Worm (Caenorhabditis elegans): ENCODE results near the gene cutl-3.

ce11 chrX:14999101-14999500 lies at the start of gene cutl-3:
- TF ChIP-seq ztf-11 (tag; optimal IDR thresholded peaks at IDR 0.05) (no peak), unc-62 (GFP tag; optimal IDR thresholded peaks at IDR 0.05) (no peak), snpc-4 (tag; optimal IDR thresholded peaks at IDR 0.05) (no peak), egl-27 (tag; optimal IDR thresholded peaks at IDR 0.05) (no peak), skn-1 (tag; optimal IDR thresholded peaks at IDR 0.05) (no peak), ama-1 (optimal IDR thresholded peaks at IDR 0.05) (no peak)

Measured in whole organism, L3 larva.